1 fruit fly cellular context compared by ENCODE assay signal in genomic region chr3R:5127790-5128243, dm6.
TF ChIP-seq lines count a peak whose summit lies in the region.

Gene RabGGTa, plus strand, starts transcription at chr3R:5128087.

TF ChIP-seq in whole organism, embryonic, 481 proteins besides CTCF, POLR2A, EP300 and RAD21 (continued from another document and continues in another):
- TF ChIP-seq nerfin-2 (GFP tag; IDR thresholded peaks at IDR 0.05; lab: Robert Waterston, UW; ENCODE audit: partially characterized antibody) (no peak), CG10959 (GFP tag; IDR thresholded peaks at IDR 0.05; lab: Robert Waterston, UW) (peak; percentile 48; the same call in 1 of the 2 replicates), CG1792 (GFP tag; optimal IDR thresholded peaks at IDR 0.05; lab: Kevin White, UChicago) (peak; percentile 54), CG7745 (tag; optimal IDR thresholded peaks at IDR 0.05; lab: Kevin White, UChicago) (no peak), stwl (tag; optimal IDR thresholded peaks at IDR 0.05; lab: Kevin White, UChicago) (peak; percentile 49), Dbx (GFP tag; IDR thresholded peaks at IDR 0.05; lab: Robert Waterston, UW) (peak; percentile 74; the same call in 2 of the 3 replicates), caup (GFP tag; optimal IDR thresholded peaks at IDR 0.05; lab: Kevin White, UChicago; ENCODE audit: severe bottlenecking) (peak; percentile 30), crol (GFP tag; IDR thresholded peaks at IDR 0.05; lab: Robert Waterston, UW) (0 out of 2 replicates have a peak, but pooled peaks have one; percentile 34), Dad (GFP tag; optimal IDR thresholded peaks at IDR 0.05; lab: Kevin White, UChicago) (peak; percentile 38), B-H1 (GFP tag; IDR thresholded peaks at IDR 0.05; lab: Robert Waterston, UW) (peak; percentile 46), NfI (GFP tag; optimal IDR thresholded peaks at IDR 0.05; lab: Kevin White, UChicago) (peak; percentile 60), HmgD (GFP tag; optimal IDR thresholded peaks at IDR 0.05; lab: Kevin White, UChicago) (no peak), CG9215 (GFP tag; IDR thresholded peaks at IDR 0.05; lab: Robert Waterston, UW) (no peak; the same call in 1 of the 2 replicates), sug (tag; optimal IDR thresholded peaks at IDR 0.05; lab: Kevin White, UChicago) (no peak), HHEX (GFP tag; optimal IDR thresholded peaks at IDR 0.05; lab: Kevin White, UChicago) (peak; percentile 50), Sry-δ (GFP tag; optimal IDR thresholded peaks at IDR 0.05; lab: Kevin White, UChicago) (peak; percentile 33), Bgb (GFP tag; IDR thresholded peaks at IDR 0.05; lab: Robert Waterston, UW; ENCODE audit: partially characterized antibody) (no peak), MESR4 (GFP tag; optimal IDR thresholded peaks at IDR 0.05; lab: Kevin White, UChicago) (peak; percentile 91), corto (GFP tag; optimal IDR thresholded peaks at IDR 0.05; lab: Kevin White, UChicago) (no peak), ftz-f1 (GFP tag; optimal IDR thresholded peaks at IDR 0.05; lab: Kevin White, UChicago) (no peak), CG14965 (GFP tag; optimal IDR thresholded peaks at IDR 0.05; lab: Kevin White, UChicago; ENCODE audit: borderline replicate concordance) (no peak), CG15479 (GFP tag; optimal IDR thresholded peaks at IDR 0.05; lab: Kevin White, UChicago) (no peak), run (tag; optimal IDR thresholded peaks at IDR 0.05; lab: Kevin White, UChicago) (peak; percentile 49), GATAe (GFP tag; conservative IDR thresholded peaks at IDR 0.05; lab: Robert Waterston, UW) (peak; percentile 52; the same call in 1 of the 2 replicates), CG2202 (tag; optimal IDR thresholded peaks at IDR 0.05; lab: Kevin White, UChicago) (peak; percentile 36), CG10209 (GFP tag; optimal IDR thresholded peaks at IDR 0.05; lab: Kevin White, UChicago) (peak; percentile 57), Fer1 (GFP tag; optimal IDR thresholded peaks at IDR 0.05; lab: Kevin White, UChicago) (peak; percentile 68), zf30C (GFP tag; optimal IDR thresholded peaks at IDR 0.05; lab: Kevin White, UChicago) (peak; percentile 95), br (optimal IDR thresholded peaks at IDR 0.05; lab: Kevin White, UChicago) (no peak), CG10543 (GFP tag; optimal IDR thresholded peaks at IDR 0.05; lab: Kevin White, UChicago) (no peak), CG31224 (GFP tag; IDR thresholded peaks at IDR 0.05; lab: Robert Waterston, UW) (no peak), sima (GFP tag; optimal IDR thresholded peaks at IDR 0.05; lab: Kevin White, UChicago) (no peak), Rfx (GFP tag; IDR thresholded peaks at IDR 0.05; lab: Robert Waterston, UW) (peak; percentile 72), lilli (GFP tag; optimal IDR thresholded peaks at IDR 0.05; lab: Kevin White, UChicago) (peak; percentile 65), Drgx (GFP tag; IDR thresholded peaks at IDR 0.05; lab: Robert Waterston, UW) (peak; percentile 71), CG31388 (GFP tag; optimal IDR thresholded peaks at IDR 0.05; lab: Kevin White, UChicago) (no peak), CG4820 (GFP tag; optimal IDR thresholded peaks at IDR 0.05; lab: Kevin White, UChicago) (peak; percentile 39), sisA (GFP tag; IDR thresholded peaks at IDR 0.05; lab: Robert Waterston, UW) (no peak), ind (GFP tag; optimal IDR thresholded peaks at IDR 0.05; lab: Kevin White, UChicago) (peak; percentile 42), ttk (GFP tag; IDR thresholded peaks at IDR 0.05; lab: Robert Waterston, UW) (peak; percentile 46; the same call in 1 of the 2 replicates), CG7928 (GFP tag; optimal IDR thresholded peaks at IDR 0.05; lab: Kevin White, UChicago) (no peak), cg (GFP tag; optimal IDR thresholded peaks at IDR 0.05; lab: Kevin White, UChicago) (no peak), CG13296 (GFP tag; optimal IDR thresholded peaks at IDR 0.05; lab: Kevin White, UChicago) (peak; percentile 58), ase (GFP tag; IDR thresholded peaks at IDR 0.05; lab: Robert Waterston, UW) (peak; percentile 75), gsb-n (tag; optimal IDR thresholded peaks at IDR 0.05; lab: Kevin White, UChicago) (peak; percentile 66), ro (GFP tag; IDR thresholded peaks at IDR 0.05; lab: Robert Waterston, UW) (no peak), zfh2 (GFP tag; optimal IDR thresholded peaks at IDR 0.05; lab: Kevin White, UChicago) (peak; percentile 46), mld (GFP tag; IDR thresholded peaks at IDR 0.05; lab: Robert Waterston, UW; ENCODE audit: partially characterized antibody) (no peak), lola (GFP tag; optimal IDR thresholded peaks at IDR 0.05; lab: Kevin White, UChicago) (peak in 1 of 3 experiments; percentile 60), CG17568 (GFP tag; optimal IDR thresholded peaks at IDR 0.05; lab: Kevin White, UChicago) (peak; percentile 58), Hey (tag; optimal IDR thresholded peaks at IDR 0.05; lab: Kevin White, UChicago) (no peak), CG14050 (GFP tag; IDR thresholded peaks at IDR 0.05; lab: Robert Waterston, UW) (peak; percentile 61), CG18619 (GFP tag; optimal IDR thresholded peaks at IDR 0.05; lab: Kevin White, UChicago) (peak; percentile 57), CG7963 (GFP tag; IDR thresholded peaks at IDR 0.05; lab: Robert Waterston, UW; ENCODE audit: partially characterized antibody) (no peak), CG7839 (tag; optimal IDR thresholded peaks at IDR 0.05; lab: Kevin White, UChicago) (peak; percentile 71), CG6272 (GFP tag; IDR thresholded peaks at IDR 0.05; lab: Robert Waterston, UW) (0 out of 2 replicates have a peak, but pooled peaks have one; percentile 35), Poxn (GFP tag; IDR thresholded peaks at IDR 0.05; lab: Robert Waterston, UW) (no peak), Trl (optimal IDR thresholded peaks at IDR 0.05; lab: Kevin White, UChicago) (no peak), Trl (GFP tag; optimal IDR thresholded peaks at IDR 0.05; lab: Kevin White, UChicago) (peak; percentile 56), CG17361 (GFP tag; IDR thresholded peaks at IDR 0.05; lab: Robert Waterston, UW) (peak; percentile 78), CoRest (tag; optimal IDR thresholded peaks at IDR 0.05; lab: Kevin White, UChicago) (peak; percentile 76), bcd (GFP tag; optimal IDR thresholded peaks at IDR 0.05; lab: Kevin White, UChicago) (peak; percentile 62), CG12236 (GFP tag; optimal IDR thresholded peaks at IDR 0.05; lab: Kevin White, UChicago) (no peak), slp2 (GFP tag; optimal IDR thresholded peaks at IDR 0.05; lab: Kevin White, UChicago) (peak; percentile 59), Ptx1 (GFP tag; IDR thresholded peaks at IDR 0.05; lab: Robert Waterston, UW) (peak; percentile 68), H15 (GFP tag; IDR thresholded peaks at IDR 0.05; lab: Robert Waterston, UW) (peak; percentile 54; the same call in 1 of the 3 replicates), slbo (GFP tag; IDR thresholded peaks at IDR 0.05; lab: Robert Waterston, UW) (peak; percentile 81), CG17385 (GFP tag; optimal IDR thresholded peaks at IDR 0.05; lab: Kevin White, UChicago) (peak; percentile 67), tgo (GFP tag; IDR thresholded peaks at IDR 0.05; lab: Robert Waterston, UW) (peak; percentile 73), CG3847 (GFP tag; IDR thresholded peaks at IDR 0.05; lab: Robert Waterston, UW) (peak; percentile 39; the same call in 1 of the 2 replicates), Vsx1 (GFP tag; optimal IDR thresholded peaks at IDR 0.05; lab: Kevin White, UChicago) (no peak), CG12299 (tag; optimal IDR thresholded peaks at IDR 0.05; lab: Kevin White, UChicago) (peak; percentile 55), tio (GFP tag; optimal IDR thresholded peaks at IDR 0.05; lab: Kevin White, UChicago) (peak; percentile 55), Oli (tag; optimal IDR thresholded peaks at IDR 0.05; lab: Kevin White, UChicago) (peak; percentile 61), CG18599 (GFP tag; optimal IDR thresholded peaks at IDR 0.05; lab: Kevin White, UChicago) (peak; percentile 68), wek (GFP tag; optimal IDR thresholded peaks at IDR 0.05; lab: Kevin White, UChicago) (peak; percentile 38), odd (GFP tag; optimal IDR thresholded peaks at IDR 0.05; lab: Kevin White, UChicago) (peak; percentile 34), HLH4C (GFP tag; IDR thresholded peaks at IDR 0.05; lab: Robert Waterston, UW; ENCODE audit: partially characterized antibody) (no peak), CG10654 (GFP tag; optimal IDR thresholded peaks at IDR 0.05; lab: Kevin White, UChicago) (no peak), CG10274 (GFP tag; optimal IDR thresholded peaks at IDR 0.05; lab: Kevin White, UChicago) (no peak), cad (GFP tag; optimal IDR thresholded peaks at IDR 0.05; lab: Kevin White, UChicago) (no peak), tin (GFP tag; optimal IDR thresholded peaks at IDR 0.05; lab: Kevin White, UChicago) (peak; percentile 42), D19A (tag; optimal IDR thresholded peaks at IDR 0.05; lab: Kevin White, UChicago) (peak; percentile 97), kni (GFP tag; optimal IDR thresholded peaks at IDR 0.05; lab: Kevin White, UChicago) (no peak), sob (GFP tag; IDR thresholded peaks at IDR 0.05; lab: Robert Waterston, UW) (peak; percentile 73; the same call in 1 of the 2 replicates), CG6689 (GFP tag; IDR thresholded peaks at IDR 0.05; lab: Robert Waterston, UW) (peak; percentile 70), CG32532 (GFP tag; IDR thresholded peaks at IDR 0.05; lab: Robert Waterston, UW) (peak; percentile 82), Adf1 (GFP tag; IDR thresholded peaks at IDR 0.05; lab: Robert Waterston, UW) (no peak; the same call in 1 of the 2 replicates), crc (GFP tag; optimal IDR thresholded peaks at IDR 0.05; lab: Kevin White, UChicago) (peak; percentile 39), phol (tag; optimal IDR thresholded peaks at IDR 0.05; lab: Kevin White, UChicago) (peak; percentile 76), Dek (tag; optimal IDR thresholded peaks at IDR 0.05; lab: Kevin White, UChicago) (peak; percentile 76), CG11247 (GFP tag; IDR thresholded peaks at IDR 0.05; lab: Robert Waterston, UW) (peak; percentile 59), PHDP (tag; optimal IDR thresholded peaks at IDR 0.05; lab: Kevin White, UChicago) (peak; percentile 64), MBD-R2 (GFP tag; IDR thresholded peaks at IDR 0.05; lab: Robert Waterston, UW) (peak; percentile 64), CG3281 (GFP tag; optimal IDR thresholded peaks at IDR 0.05; lab: Kevin White, UChicago) (peak; percentile 60), CG2678 (tag; optimal IDR thresholded peaks at IDR 0.05; lab: Kevin White, UChicago) (no peak), bsh (GFP tag; optimal IDR thresholded peaks at IDR 0.05; lab: Kevin White, UChicago) (peak in 1 of 2 experiments; percentile 76), zen2 (GFP tag; IDR thresholded peaks at IDR 0.05; lab: Robert Waterston, UW; ENCODE audit: partially characterized antibody) (no peak), abd-A (tag; optimal IDR thresholded peaks at IDR 0.05; lab: Kevin White, UChicago) (no peak), jumu (GFP tag; optimal IDR thresholded peaks at IDR 0.05; lab: Kevin White, UChicago) (peak; percentile 50), Eip74EF (GFP tag; optimal IDR thresholded peaks at IDR 0.05; lab: Kevin White, UChicago) (peak in 1 of 2 experiments; percentile 60), emc (GFP tag; optimal IDR thresholded peaks at IDR 0.05; lab: Kevin White, UChicago) (no peak), CG10147 (GFP tag; optimal IDR thresholded peaks at IDR 0.05; lab: Kevin White, UChicago) (no peak), Stat92E (GFP tag; optimal IDR thresholded peaks at IDR 0.05; lab: Kevin White, UChicago) (no peak), Gsc (GFP tag; IDR thresholded peaks at IDR 0.05; lab: Robert Waterston, UW) (no peak), CG11093 (GFP tag; IDR thresholded peaks at IDR 0.05; lab: Robert Waterston, UW) (no peak), HLH54F (GFP tag; optimal IDR thresholded peaks at IDR 0.05; lab: Kevin White, UChicago) (peak; percentile 72), CG34376 (GFP tag; optimal IDR thresholded peaks at IDR 0.05; lab: Kevin White, UChicago) (peak; percentile 35), CG15514 (GFP tag; optimal IDR thresholded peaks at IDR 0.05; lab: Kevin White, UChicago) (peak; percentile 40), CG2116 (GFP tag; optimal IDR thresholded peaks at IDR 0.05; lab: Kevin White, UChicago) (no peak), CrebB (tag; optimal IDR thresholded peaks at IDR 0.05; lab: Kevin White, UChicago) (peak; percentile 36), CG6654 (GFP tag; optimal IDR thresholded peaks at IDR 0.05; lab: Kevin White, UChicago) (no peak), CG18262 (tag; optimal IDR thresholded peaks at IDR 0.05; lab: Kevin White, UChicago) (peak; percentile 77), CG12769 (tag; optimal IDR thresholded peaks at IDR 0.05; lab: Kevin White, UChicago) (peak; percentile 75), CG12659 (GFP tag; optimal IDR thresholded peaks at IDR 0.05; lab: Kevin White, UChicago) (peak; percentile 77), Bdp1 (GFP tag; optimal IDR thresholded peaks at IDR 0.05; lab: Kevin White, UChicago) (peak; percentile 35), Xbp1 (GFP tag; optimal IDR thresholded peaks at IDR 0.05; lab: Kevin White, UChicago) (peak; percentile 66), ems (GFP tag; optimal IDR thresholded peaks at IDR 0.05; lab: Kevin White, UChicago) (peak; percentile 51), Antp (GFP tag; optimal IDR thresholded peaks at IDR 0.05; lab: Kevin White, UChicago) (peak; percentile 34), shn (GFP tag; optimal IDR thresholded peaks at IDR 0.05; lab: Kevin White, UChicago) (peak; percentile 62), hth (optimal IDR thresholded peaks at IDR 0.05; lab: Kevin White, UChicago) (no peak), Taf1 (GFP tag; IDR thresholded peaks at IDR 0.05; lab: Robert Waterston, UW) (peak; percentile 38; the same call in 1 of the 2 replicates), bab2 (GFP tag; optimal IDR thresholded peaks at IDR 0.05; lab: Kevin White, UChicago) (peak; percentile 76), Hand (GFP tag; optimal IDR thresholded peaks at IDR 0.05; lab: Kevin White, UChicago) (no peak), CG5245 (GFP tag; optimal IDR thresholded peaks at IDR 0.05; lab: Kevin White, UChicago) (no peak), chn (GFP tag; optimal IDR thresholded peaks at IDR 0.05; lab: Kevin White, UChicago) (peak; percentile 49), mam (GFP tag; optimal IDR thresholded peaks at IDR 0.05; lab: Kevin White, UChicago) (peak; percentile 70), unc-4 (GFP tag; IDR thresholded peaks at IDR 0.05; lab: Robert Waterston, UW; ENCODE audit: partially characterized antibody) (no peak), ken (GFP tag; IDR thresholded peaks at IDR 0.05; lab: Robert Waterston, UW) (peak; percentile 51; the same call in 1 of the 3 replicates), CG17912 (GFP tag; optimal IDR thresholded peaks at IDR 0.05; lab: Kevin White, UChicago) (peak; percentile 2), danr (GFP tag; IDR thresholded peaks at IDR 0.05; lab: Robert Waterston, UW) (no peak)
